Worm (Caenorhabditis elegans): ENCODE results near the gene vig-1.

Gene vig-1

DNA sequence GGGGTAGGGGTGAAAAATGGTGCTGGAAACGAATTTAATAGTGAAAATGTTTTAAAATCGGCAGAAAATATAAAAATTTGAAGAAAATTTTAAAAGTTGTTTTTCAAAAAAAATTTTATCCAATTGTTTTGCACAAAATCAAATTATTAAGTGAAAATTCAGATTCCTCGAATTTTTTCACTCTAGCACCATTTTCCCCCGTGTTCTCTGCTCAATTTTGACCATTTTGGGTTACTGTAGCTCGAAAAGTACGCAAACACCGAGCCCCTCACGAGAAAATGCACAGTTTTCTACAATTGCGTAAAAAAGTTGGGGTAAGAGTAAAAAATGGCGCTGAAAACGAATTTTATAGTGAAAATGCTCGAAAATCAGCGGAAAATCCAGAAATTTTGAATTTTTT, 9.1 kb downstream of the vig-1 start:
- no peak for TF ChIP-seq T23F11.4 (GFP tag; optimal IDR thresholded peaks at IDR 0.05)
- no peak for TF ChIP-seq madf-2 (tag; optimal IDR thresholded peaks at IDR 0.05)
- no peak for TF ChIP-seq C08G9.2 (tag; optimal IDR thresholded peaks at IDR 0.05)
- TF ChIP-seq lim-6 (tag; optimal IDR thresholded peaks at IDR 0.05) = no peak
- no peak for TF ChIP-seq unc-55 (GFP tag; optimal IDR thresholded peaks at IDR 0.05)
- TF ChIP-seq C38D4.7 (GFP tag; optimal IDR thresholded peaks at IDR 0.05) = no peak
- TF ChIP-seq che-1 (tag; optimal IDR thresholded peaks at IDR 0.05) = no peak

DNA sequence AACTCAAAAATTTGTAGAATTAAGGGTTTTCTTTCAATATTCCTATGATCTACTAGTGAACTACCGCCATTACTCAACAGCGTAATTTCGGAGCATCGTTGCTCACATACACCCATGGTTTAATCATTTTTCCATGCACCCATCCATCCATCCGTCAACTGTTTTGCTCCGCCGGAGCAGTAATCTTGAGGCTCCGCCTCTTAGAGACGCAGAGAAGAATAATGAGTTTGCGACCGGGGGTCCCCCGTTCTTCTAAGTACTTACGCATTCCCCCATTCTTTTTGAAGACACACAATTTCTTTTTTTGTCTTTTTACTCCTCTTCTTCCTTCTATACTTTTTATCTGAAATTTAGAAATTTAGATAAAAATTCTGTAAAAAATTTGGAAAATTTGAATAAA, 17.4 kb downstream of the vig-1 start:
- TF ChIP-seq ceh-45 (GFP tag; IDR thresholded peaks at IDR 0.05) (no peak), ceh-14 (tag; optimal IDR thresholded peaks at IDR 0.05) (peak; percentile 38)

DNA sequence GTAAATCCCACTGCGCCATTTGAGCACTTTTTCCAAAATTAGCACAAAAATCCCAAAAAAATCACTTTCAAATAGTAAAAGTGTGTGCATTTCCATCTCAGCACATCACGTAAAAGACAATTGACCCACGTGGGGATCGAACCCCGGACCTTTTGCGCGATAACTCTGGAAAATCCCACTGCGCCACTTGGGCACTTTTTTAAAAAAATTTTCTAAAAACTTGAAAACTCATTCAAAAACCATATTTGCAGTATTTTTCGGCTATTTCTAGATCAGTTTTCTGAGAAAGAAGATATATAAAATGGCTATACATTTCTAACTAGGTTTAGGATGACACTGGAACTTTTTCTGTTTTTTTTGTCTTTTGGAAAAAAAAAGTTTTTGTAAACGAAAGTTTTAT, 19.2 kb downstream of the vig-1 start:
- TF ChIP-seq dve-1 (tag; optimal IDR thresholded peaks at IDR 0.05) = no peak

DNA sequence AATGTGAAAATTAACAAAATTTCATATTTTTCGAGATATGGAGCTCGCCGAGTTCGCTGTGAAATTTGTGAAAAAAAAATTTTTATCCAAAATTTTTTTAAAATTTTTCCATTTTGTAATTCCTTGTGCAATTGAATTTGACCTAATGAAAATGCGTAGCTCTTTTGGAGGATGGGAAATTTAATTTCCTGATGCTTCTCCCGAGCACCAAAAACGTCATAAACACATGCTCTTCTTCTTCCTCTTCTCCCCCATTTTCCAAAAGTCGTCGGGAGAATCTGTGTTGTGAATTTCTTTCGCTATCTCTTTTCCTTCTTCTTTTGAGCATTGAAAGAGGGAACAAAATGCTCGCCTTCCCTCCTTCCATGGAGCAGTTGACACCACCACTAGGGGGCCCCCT, 20.6 kb downstream of the vig-1 start:
- TF ChIP-seq K09A11.1 (tag; optimal IDR thresholded peaks at IDR 0.05; ENCODE audit: insufficient read depth) (no peak), ceh-31 (tag; optimal IDR thresholded peaks at IDR 0.05) (peak; percentile 28), ceh-48 (tag; optimal IDR thresholded peaks at IDR 0.05) (peak; percentile 90), unc-42 (tag; optimal IDR thresholded peaks at IDR 0.05) (peak; percentile 99)

DNA sequence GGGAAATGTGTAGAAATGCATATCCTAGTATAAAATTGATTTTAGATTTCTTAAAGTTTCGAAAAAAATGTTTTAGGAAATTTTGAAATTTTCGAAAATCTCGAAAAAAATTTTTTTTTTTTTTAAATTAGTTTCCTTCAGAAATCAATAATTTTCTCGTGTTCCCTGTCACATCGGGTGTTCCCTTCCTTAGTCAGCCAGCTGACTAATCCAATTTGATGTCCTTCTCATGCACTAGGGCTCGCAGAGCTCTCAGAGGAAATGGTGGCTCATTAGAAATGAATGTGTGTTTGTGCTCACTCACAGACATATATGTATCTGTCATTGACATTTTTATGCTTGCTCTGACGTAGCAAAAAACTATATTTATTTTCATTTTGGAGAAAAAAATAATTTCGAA, 22.9 kb downstream of the vig-1 start:
- TF ChIP-seq ceh-48 (tag; optimal IDR thresholded peaks at IDR 0.05) (peak; percentile 43), ceh-34 (tag; optimal IDR thresholded peaks at IDR 0.05) (no peak), pax-1 (tag; optimal IDR thresholded peaks at IDR 0.05) (no peak), C08G9.2 (tag; optimal IDR thresholded peaks at IDR 0.05) (no peak), unc-42 (tag; optimal IDR thresholded peaks at IDR 0.05) (peak; percentile 78)

DNA sequence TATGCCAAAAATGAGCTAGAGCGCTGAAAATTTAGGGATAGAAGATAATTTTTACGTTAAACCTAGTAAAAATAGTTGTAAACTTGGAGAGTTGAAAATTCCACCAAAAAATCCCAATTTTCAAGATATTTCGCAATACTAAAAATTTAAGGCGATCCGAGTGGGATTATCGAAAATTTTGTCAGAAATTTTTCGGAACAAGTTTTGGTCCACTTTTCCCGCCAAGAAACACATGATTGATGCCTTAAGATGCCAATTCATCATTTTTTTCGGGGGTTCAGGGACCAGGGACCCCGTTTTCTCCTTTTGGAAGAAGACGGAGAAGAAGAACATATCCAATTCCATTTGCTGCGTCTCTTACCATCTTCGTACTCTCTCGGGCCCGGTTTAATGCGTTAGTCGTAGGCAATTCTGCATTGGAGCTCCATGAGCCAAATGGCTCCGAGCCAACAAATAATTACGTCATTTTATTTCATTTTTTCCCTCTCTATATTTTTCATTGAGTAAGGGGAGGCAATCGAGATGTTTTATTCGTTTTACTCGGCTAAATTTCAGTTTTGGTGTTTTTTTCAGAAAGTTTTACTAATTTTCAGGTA, 23.8 kb downstream of the vig-1 start:
- TF ChIP-seq ceh-24 (tag; optimal IDR thresholded peaks at IDR 0.05) = no peak
- TF ChIP-seq unc-42 (tag; optimal IDR thresholded peaks at IDR 0.05) = no peak
- no peak for TF ChIP-seq Y22D7AL.16 (tag; optimal IDR thresholded peaks at IDR 0.05)
- no peak for TF ChIP-seq ttx-3 (tag; optimal IDR thresholded peaks at IDR 0.05)
- TF ChIP-seq eyg-1 (tag; optimal IDR thresholded peaks at IDR 0.05) = no peak
- no peak for TF ChIP-seq ref-2 (tag; optimal IDR thresholded peaks at IDR 0.05)
- TF ChIP-seq ceh-6 (GFP tag; optimal IDR thresholded peaks at IDR 0.05) = no peak
- no peak for TF ChIP-seq ztf-16 (tag; optimal IDR thresholded peaks at IDR 0.05)
- no peak for TF ChIP-seq ets-4 (tag; optimal IDR thresholded peaks at IDR 0.05)
- TF ChIP-seq fkh-10 (GFP tag; optimal IDR thresholded peaks at IDR 0.05) = no peak
- TF ChIP-seq C08G9.2 (tag; optimal IDR thresholded peaks at IDR 0.05) = no peak
- no peak for TF ChIP-seq pha-4 (tag; optimal IDR thresholded peaks at IDR 0.05)
- no peak for TF ChIP-seq nhr-11 (tag; optimal IDR thresholded peaks at IDR 0.05)
- no peak for TF ChIP-seq ceh-31 (tag; optimal IDR thresholded peaks at IDR 0.05)
- TF ChIP-seq sdc-2 (tag; optimal IDR thresholded peaks at IDR 0.05) = no peak

DNA sequence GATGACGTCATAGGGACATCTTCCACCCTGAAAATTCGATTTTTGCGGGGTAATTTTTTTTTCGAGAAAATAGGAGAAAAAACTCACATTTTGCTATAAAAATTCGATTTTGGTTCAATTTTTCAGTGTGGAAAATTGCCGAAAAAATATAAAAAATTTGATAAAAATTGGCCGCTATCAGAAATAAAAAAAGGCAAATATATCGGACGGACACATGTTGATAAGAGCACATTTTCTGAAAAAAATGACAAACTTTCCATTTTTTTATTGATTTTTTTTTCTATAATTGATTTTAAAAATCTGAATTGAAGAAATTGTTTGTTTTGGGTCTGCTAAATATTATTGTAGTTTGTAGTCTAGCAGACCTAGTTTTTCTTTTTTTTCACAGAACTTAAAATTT, 34.6 kb downstream of the vig-1 start, which contains the start of gene C13A10.1:
TSS of gene C13A10.1 (minus strand) at position 170 of the 400 bp plus-strand sequence.
- no peak for TF ChIP-seq pqm-1 (tag; optimal IDR thresholded peaks at IDR 0.05)
- TF ChIP-seq K09A11.1 (tag; optimal IDR thresholded peaks at IDR 0.05; ENCODE audit: insufficient read depth) = no peak
- peak; percentile 39 for TF ChIP-seq elt-2 (tag; optimal IDR thresholded peaks at IDR 0.05)
- no peak for TF ChIP-seq gmeb-2 (tag; optimal IDR thresholded peaks at IDR 0.05)
- no peak for TF ChIP-seq fkh-6 (tag; optimal IDR thresholded peaks at IDR 0.05)
- no peak for TF ChIP-seq C08G9.2 (tag; optimal IDR thresholded peaks at IDR 0.05)
